Worm (Caenorhabditis elegans) whole organism, late embryonic: ENCODE measurements around the gene F57B1.5.

ENCODE experiments used
- C38D4.7 ChIP-seq: fragments of 200-800 bp; sonication (Bioruptor generic); optimal IDR thresholded peaks from 2 replicates; lab custom pipeline; 2018; ENCODE audit warnings: mild to moderate bottlenecking, missing genetic modification characterization, moderate library complexity, missing compliant biosample characterization
- ceh-2 ChIP-seq: sonication (generic microtip); optimal IDR thresholded peaks from 2 replicates; lab custom pipeline; 2016; ENCODE audit warnings: missing genotype, missing genetic modification characterization, missing compliant biosample characterization
- ceh-48 ChIP-seq: sonication (generic microtip); optimal IDR thresholded peaks from 2 replicates; lab custom pipeline; 2016; ENCODE audit warnings: missing genetic modification characterization, inconsistent platforms, missing compliant biosample characterization
- elt-2 ChIP-seq: sonication (generic microtip); optimal IDR thresholded peaks from 2 replicates; lab custom pipeline; 2016; ENCODE audit warnings: missing genetic modification reagents, missing genetic modification characterization, missing compliant biosample characterization
- ets-4 ChIP-seq: sonication (generic microtip); optimal IDR thresholded peaks from 2 replicates; lab custom pipeline; 2016; ENCODE audit warnings: missing genetic modification characterization, missing compliant biosample characterization
- lim-6 ChIP-seq: sonication (generic microtip); optimal IDR thresholded peaks from 2 replicates; lab custom pipeline; 2016; ENCODE audit warnings: missing genetic modification characterization, missing compliant biosample characterization
- lin-11 ChIP-seq: fragments of 200-800 bp; sonication (Bioruptor generic); optimal IDR thresholded peaks from 2 replicates; lab custom pipeline; 2018; ENCODE audit warnings: mild to moderate bottlenecking, missing genetic modification characterization, missing compliant biosample characterization
- nhr-11 ChIP-seq: fragments of 150-350 bp; optimal IDR thresholded peaks from 2 replicates; lab custom pipeline; 2014; ENCODE audit warnings: missing biosample characterization, missing genetic modification characterization
- odd-2 ChIP-seq: sonication (generic microtip); optimal IDR thresholded peaks from 2 replicates; lab custom pipeline; 2017; ENCODE audit warnings: antibody characterized with exemption, mild to moderate bottlenecking, missing genetic modification characterization, missing compliant biosample characterization
- pat-9 ChIP-seq: fragments of 200-800 bp; sonication (Bioruptor generic); optimal IDR thresholded peaks from 2 replicates; lab custom pipeline; 2018; ENCODE audit warnings: mild to moderate bottlenecking, missing genetic modification characterization, moderate library complexity, missing compliant biosample characterization
- pha-4 ChIP-seq: fragments of 150-350 bp; optimal IDR thresholded peaks from 2 replicates; lab custom pipeline; 2018; ENCODE audit warnings: missing biosample characterization, missing genetic modification reagents, missing genetic modification characterization
- tbx-2 ChIP-seq: sonication (generic microtip); optimal IDR thresholded peaks from 2 replicates; lab custom pipeline; 2016; ENCODE audit warnings: missing genetic modification characterization, missing compliant biosample characterization
- ztf-16 ChIP-seq: sonication (generic microtip); optimal IDR thresholded peaks from 2 replicates; lab custom pipeline; 2017; ENCODE audit warnings: missing genetic modification characterization, missing compliant biosample characterization

ce11 chrV:13173718-13174117 lies 33.8 kb upstream of the F57B1.5 start:
- TF ChIP-seq ceh-48 (tag; lab: Kevin White, UChicago) (no peak), pha-4 (no peak), nhr-11 (no peak), lin-11 (tag; lab: Kevin White, UChicago) (no peak), tbx-2 (tag; lab: Kevin White, UChicago) (no peak), ets-4 (tag; lab: Kevin White, UChicago) (no peak), elt-2 (tag; lab: Kevin White, UChicago) (peak; percentile 23), ztf-16 (tag; lab: Kevin White, UChicago) (no peak), C38D4.7 (no peak), pat-9 (tag; lab: Kevin White, UChicago) (no peak), lim-6 (no peak), odd-2 (tag; lab: Kevin White, UChicago) (no peak), ceh-2 (tag; lab: Kevin White, UChicago) (no peak)
